Worm (Caenorhabditis elegans) whole organism, young adult: ENCODE results near the gene C16C4.17.

ENCODE experiments used
- F22D6.2 ChIP-seq: sonication (generic microtip); optimal IDR thresholded peaks from 2 replicates; lab custom pipeline; 2016; ENCODE audit warnings: mild to moderate bottlenecking, missing genetic modification characterization, missing compliant biosample characterization
- K12H6.12 ChIP-seq: fragments of 200-800 bp; sonication (Bioruptor generic); optimal IDR thresholded peaks from 2 replicates; lab custom pipeline; 2018; ENCODE audit warnings: mild to moderate bottlenecking, missing genetic modification characterization, missing compliant biosample characterization
- T07F8.4 ChIP-seq: sonication (generic microtip); optimal IDR thresholded peaks from 2 replicates; lab custom pipeline; 2016; ENCODE audit warnings: mild to moderate bottlenecking, missing genetic modification characterization, moderate library complexity, missing compliant biosample characterization
- ceh-58 ChIP-seq: fragments of 200-800 bp; sonication (Bioruptor generic); IDR thresholded peaks from 2 replicates; pipeline ENCODE4 v1.3.6; 2022; ENCODE audit warnings: missing genetic modification characterization, missing compliant biosample characterization
- dpl-1 ChIP-seq: fragments of 150-350 bp; optimal IDR thresholded peaks from 2 replicates; lab custom pipeline; 2014; ENCODE audit warnings: missing biosample characterization, missing genetic modification reagents, missing genetic modification characterization
- somi-1 ChIP-seq: fragments of 200-800 bp; sonication (Bioruptor generic); optimal IDR thresholded peaks from 2 replicates; lab custom pipeline; 2018; ENCODE audit warnings: mild to moderate bottlenecking, missing genetic modification characterization, missing compliant biosample characterization

DNA sequence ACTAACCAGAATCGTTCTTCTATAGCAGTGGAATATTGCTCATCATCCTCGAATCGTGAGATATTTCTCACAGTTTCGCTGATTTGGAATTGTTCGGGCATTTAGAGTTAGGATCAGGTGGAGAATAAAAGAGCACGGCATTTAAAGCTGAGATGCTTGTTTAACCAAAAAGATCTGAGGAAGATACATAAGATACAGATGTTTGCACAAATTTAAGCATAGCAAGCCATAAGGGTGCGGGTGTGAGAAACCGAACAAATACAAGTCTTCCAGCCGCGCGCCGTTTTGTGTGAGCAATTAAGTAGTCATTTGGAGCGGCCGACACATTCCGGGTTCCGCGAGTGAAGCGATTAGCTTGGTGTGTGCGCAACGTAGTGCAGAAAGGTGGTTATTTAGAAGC lies 22.0 kb downstream of the C16C4.17 start, which contains the start of gene math-7:
- TF ChIP-seq ceh-58 (GFP tag; lab: Robert Waterston, UW), result no peak
- no peak for TF ChIP-seq dpl-1 (GFP tag; lab: Kevin White, UChicago)
- TF ChIP-seq F22D6.2 (tag; lab: Kevin White, UChicago), result no peak
- no peak for TF ChIP-seq somi-1 (GFP tag; lab: Kevin White, UChicago)
- no peak for TF ChIP-seq T07F8.4 (tag; lab: Kevin White, UChicago)
- no peak for TF ChIP-seq K12H6.12 (tag; lab: Kevin White, UChicago)
